Worm (Caenorhabditis elegans) whole organism, young adult: ENCODE data around the gene ZK1240.1.

Experiments used
- F57A8.1 ChIP-seq: fragments of 200-800 bp; sonication (Bioruptor generic); optimal IDR thresholded peaks from 2 replicates; lab custom pipeline; 2018; ENCODE audit warnings: mild to moderate bottlenecking, missing genetic modification characterization, moderate library complexity, missing compliant biosample characterization
- T07F8.4 ChIP-seq: sonication (generic microtip); optimal IDR thresholded peaks from 2 replicates; lab custom pipeline; 2016; ENCODE audit warnings: mild to moderate bottlenecking, missing genetic modification characterization, moderate library complexity, missing compliant biosample characterization
- ceh-100 ChIP-seq: fragments of 200-800 bp; sonication (Bioruptor generic); IDR thresholded peaks from 2 replicates; pipeline ENCODE4 v1.3.6; 2022; ENCODE audit warnings: missing genetic modification reagents, missing genetic modification characterization, missing compliant biosample characterization
- dox-1 ChIP-seq: fragments of 200-800 bp; sonication (Bioruptor generic); IDR thresholded peaks from 2 replicates; pipeline ENCODE4 v1.3.6; 2022; ENCODE audit warnings: missing genetic modification reagents, missing genetic modification characterization, missing compliant biosample characterization
- egl-44 ChIP-seq: fragments of 200-800 bp; sonication (Bioruptor generic); IDR thresholded peaks from 2 replicates; pipeline ENCODE4 v1.3.6; 2022; ENCODE audit warnings: missing genetic modification reagents, missing genetic modification characterization, missing compliant biosample characterization
- hsf-1 ChIP-seq: fragments of 200-800 bp; sonication (Bioruptor generic); IDR thresholded peaks from 2 replicates; pipeline ENCODE4 v1.3.6; 2022; ENCODE audit warnings: missing genetic modification reagents, missing genetic modification characterization, missing compliant biosample characterization
- lag-1 ChIP-seq: fragments of 200-800 bp; sonication (Bioruptor generic); IDR thresholded peaks from 2 replicates; pipeline ENCODE4 v1.3.6; 2022; ENCODE audit warnings: missing genetic modification reagents, missing genetic modification characterization, missing compliant biosample characterization
- lir-1 ChIP-seq: fragments of 200-800 bp; sonication (Bioruptor generic); conservative IDR thresholded peaks from 2 replicates; pipeline ENCODE4 v1.3.6; 2022; ENCODE audit warnings: missing genetic modification reagents, missing genetic modification characterization, missing compliant biosample characterization
- nhr-179 ChIP-seq: sonication (generic microtip); optimal IDR thresholded peaks from 2 replicates; lab custom pipeline; 2016; ENCODE audit warnings: mild to moderate bottlenecking, missing genetic modification characterization, missing compliant biosample characterization
- sdz-38 ChIP-seq: sonication (generic microtip); optimal IDR thresholded peaks from 2 replicates; lab custom pipeline; 2016; ENCODE audit warnings: missing genotype, missing genetic modification characterization, missing compliant biosample characterization
- unc-62 ChIP-seq: fragments of 150-350 bp; optimal IDR thresholded peaks from 2 replicates; lab custom pipeline; 2014; ENCODE audit warnings: missing biosample characterization, missing genetic modification reagents, missing genetic modification characterization
- zim-3 ChIP-seq: sonication (generic microtip); optimal IDR thresholded peaks from 2 replicates; lab custom pipeline; 2017; ENCODE audit warnings: mild to moderate bottlenecking, missing genetic modification characterization, moderate library complexity, missing compliant biosample characterization
- ztf-26 ChIP-seq: sonication (generic microtip); optimal IDR thresholded peaks from 2 replicates; lab custom pipeline; 2017; ENCODE audit warnings: missing genetic modification characterization, missing compliant biosample characterization

ce11 chrII:2322857-2323518 lies 6.2 kb upstream of the ZK1240.1 start, which contains the start of the genes ZK1240.6 and ZK1240.2:
- no peak for TF ChIP-seq lag-1 (GFP tag; lab: Robert Waterston, UW)
- TF ChIP-seq ceh-100 (GFP tag; lab: Robert Waterston, UW): no peak
- no peak for TF ChIP-seq lir-1 (GFP tag; lab: Robert Waterston, UW)
- TF ChIP-seq T07F8.4 (tag; lab: Kevin White, UChicago): no peak
- no peak for TF ChIP-seq egl-44
- TF ChIP-seq F57A8.1 (GFP tag; lab: Kevin White, UChicago): no peak
- TF ChIP-seq sdz-38 (tag; lab: Kevin White, UChicago): no peak
- no peak for TF ChIP-seq unc-62 (GFP tag; lab: Kevin White, UChicago)
- no peak for TF ChIP-seq zim-3 (tag; lab: Kevin White, UChicago)
- no peak for TF ChIP-seq dox-1
- no peak for TF ChIP-seq hsf-1 (GFP tag; lab: Robert Waterston, UW)
- TF ChIP-seq nhr-179 (tag; lab: Kevin White, UChicago): no peak
- TF ChIP-seq ztf-26 (tag; lab: Kevin White, UChicago): no peak
